ENCODE assay signal across 4 fruit fly cellular contexts in genomic region chr2L:7438505-7438904, dm6.
A peak's percentile ranks its signal among the peaks of the same experiment; 100 is the strongest.
TF ChIP-seq lines count a peak whose summit lies in the region.

No protein-coding gene starts in this region.

- no peak for TF ChIP-seq CTCF in whole organism, embryonic (GFP tag; optimal IDR thresholded peaks at IDR 0.05; lab: Kevin White, UChicago)

TF ChIP-seq in whole organism, adult, 20 proteins besides CTCF, POLR2A, EP300 and RAD21:
- TF ChIP-seq Crg-1 (GFP tag; optimal IDR thresholded peaks at IDR 0.05; lab: Kevin White, UChicago) = no peak
- no peak for TF ChIP-seq pad (GFP tag; optimal IDR thresholded peaks at IDR 0.05; lab: Kevin White, UChicago)
- TF ChIP-seq CG1620 (GFP tag; optimal IDR thresholded peaks at IDR 0.05; lab: Kevin White, UChicago) = no peak
- no peak for TF ChIP-seq ovo (GFP tag; optimal IDR thresholded peaks at IDR 0.05; lab: Kevin White, UChicago)
- TF ChIP-seq CG5204 (GFP tag; optimal IDR thresholded peaks at IDR 0.05; lab: Kevin White, UChicago) = no peak
- no peak for TF ChIP-seq toe (GFP tag; optimal IDR thresholded peaks at IDR 0.05; lab: Kevin White, UChicago)
- TF ChIP-seq kay (GFP tag; lab: Kevin White, UChicago; ENCODE audit: borderline replicate concordance) = no peak
- TF ChIP-seq Mnt (GFP tag; optimal IDR thresholded peaks at IDR 0.05; lab: Kevin White, UChicago) = no peak
- no peak for TF ChIP-seq cnc (optimal IDR thresholded peaks at IDR 0.05; lab: Kevin White, UChicago)
- TF ChIP-seq CG33017 (tag; optimal IDR thresholded peaks at IDR 0.05; lab: Kevin White, UChicago) = peak; percentile 36
- TF ChIP-seq CG11617 (GFP tag; optimal IDR thresholded peaks at IDR 0.05; lab: Kevin White, UChicago) = no peak
- peak; percentile 9 for TF ChIP-seq bab1 (GFP tag; optimal IDR thresholded peaks at IDR 0.05; lab: Kevin White, UChicago)
- TF ChIP-seq CG7045 (GFP tag; optimal IDR thresholded peaks at IDR 0.05; lab: Kevin White, UChicago) = no peak
- TF ChIP-seq Clk (GFP tag; optimal IDR thresholded peaks at IDR 0.05; lab: Kevin White, UChicago) = no peak
- no peak for TF ChIP-seq Hr96 (GFP tag; optimal IDR thresholded peaks at IDR 0.05; lab: Kevin White, UChicago)
- TF ChIP-seq tj (GFP tag; optimal IDR thresholded peaks at IDR 0.05; lab: Kevin White, UChicago) = peak; percentile 19
- TF ChIP-seq CG7101 (tag; optimal IDR thresholded peaks at IDR 0.05; lab: Kevin White, UChicago) = peak; percentile 2
- TF ChIP-seq CG14711 (tag; optimal IDR thresholded peaks at IDR 0.05; lab: Kevin White, UChicago) = no peak

TF ChIP-seq in whole organism, embryonic, 481 proteins besides CTCF, POLR2A, EP300 and RAD21:
- TF ChIP-seq CG7987 (GFP tag; optimal IDR thresholded peaks at IDR 0.05; lab: Kevin White, UChicago) (no peak), sens (GFP tag; lab: Kevin White, UChicago) (peak; percentile 60), Poxn (GFP tag; IDR thresholded peaks at IDR 0.05; lab: Robert Waterston, UW) (no peak), CG6791 (GFP tag; IDR thresholded peaks at IDR 0.05; lab: Robert Waterston, UW; ENCODE audit: partially characterized antibody) (no peak), Lhr (GFP tag; optimal IDR thresholded peaks at IDR 0.05; lab: Kevin White, UChicago) (no peak), fd96Cb (tag; optimal IDR thresholded peaks at IDR 0.05; lab: Kevin White, UChicago) (no peak), Trl (optimal IDR thresholded peaks at IDR 0.05; lab: Kevin White, UChicago) (no peak), Trl (GFP tag; optimal IDR thresholded peaks at IDR 0.05; lab: Kevin White, UChicago) (no peak), vvl (GFP tag; IDR thresholded peaks at IDR 0.05; lab: Robert Waterston, UW) (peak; percentile 78), CG31441 (GFP tag; IDR thresholded peaks at IDR 0.05; lab: Robert Waterston, UW) (0 out of 2 replicates have a peak, but pooled peaks have one; percentile 21), croc (GFP tag; conservative IDR thresholded peaks at IDR 0.05; lab: Robert Waterston, UW) (no peak), CG12155 (GFP tag; optimal IDR thresholded peaks at IDR 0.05; lab: Kevin White, UChicago) (no peak), CG8765 (GFP tag; IDR thresholded peaks at IDR 0.05; lab: Robert Waterston, UW) (no peak), Xrp1 (GFP tag; IDR thresholded peaks at IDR 0.05; lab: Robert Waterston, UW) (0 out of 2 replicates have a peak, but pooled peaks have one; percentile 20), Asciz (GFP tag; optimal IDR thresholded peaks at IDR 0.05; lab: Kevin White, UChicago) (no peak), CG14710 (tag; optimal IDR thresholded peaks at IDR 0.05; lab: Kevin White, UChicago) (no peak), gem (tag; optimal IDR thresholded peaks at IDR 0.05; lab: Kevin White, UChicago) (peak; percentile 19), CG11504 (tag; optimal IDR thresholded peaks at IDR 0.05; lab: Kevin White, UChicago) (peak; percentile 32), Ptx1 (GFP tag; IDR thresholded peaks at IDR 0.05; lab: Robert Waterston, UW) (no peak), grau (tag; optimal IDR thresholded peaks at IDR 0.05; lab: Kevin White, UChicago) (peak; percentile 50), Sox102F (GFP tag; optimal IDR thresholded peaks at IDR 0.05; lab: Kevin White, UChicago) (no peak), Med (GFP tag; lab: Kevin White, UChicago) (peak; percentile 60), stc (GFP tag; IDR thresholded peaks at IDR 0.05; lab: Robert Waterston, UW) (no peak), ATbp (GFP tag; optimal IDR thresholded peaks at IDR 0.05; lab: Kevin White, UChicago) (peak; percentile 14), Taf1 (GFP tag; IDR thresholded peaks at IDR 0.05; lab: Robert Waterston, UW) (no peak), jigr1 (GFP tag; IDR thresholded peaks at IDR 0.05; lab: Robert Waterston, UW) (no peak), CG9932 (GFP tag; IDR thresholded peaks at IDR 0.05; lab: Robert Waterston, UW) (no peak)

TF ChIP-seq in whole organism, prepupa, 60 proteins besides CTCF, POLR2A, EP300 and RAD21:
- no peak for TF ChIP-seq CG6792 (GFP tag; optimal IDR thresholded peaks at IDR 0.05; lab: Kevin White, UChicago)
- TF ChIP-seq CG15336 (GFP tag; IDR thresholded peaks at IDR 0.05; lab: Robert Waterston, UW) = 0 out of 2 replicates have a peak, but pooled peaks have one; percentile 16
- peak; percentile 19 for TF ChIP-seq CG32006 (GFP tag; optimal IDR thresholded peaks at IDR 0.05; lab: Kevin White, UChicago)
- no peak for TF ChIP-seq Ets96B (tag; optimal IDR thresholded peaks at IDR 0.05; lab: Kevin White, UChicago)
- no peak for TF ChIP-seq topi (GFP tag; optimal IDR thresholded peaks at IDR 0.05; lab: Kevin White, UChicago)
- TF ChIP-seq Eip78C (GFP tag; lab: Kevin White, UChicago) = peak; percentile 43
- TF ChIP-seq esn (GFP tag; optimal IDR thresholded peaks at IDR 0.05; lab: Kevin White, UChicago) = peak; percentile 8
- peak; percentile 34; the same call in 1 of the 3 replicates for TF ChIP-seq CG8119 (GFP tag; IDR thresholded peaks at IDR 0.05; lab: Robert Waterston, UW)
TF ChIP-seq in whole organism, prepupa: peak in this region for 5.

TF ChIP-seq in whole organism, pupa, 21 proteins besides CTCF, POLR2A, EP300 and RAD21:
- TF ChIP-seq rn (GFP tag; IDR thresholded peaks at IDR 0.05; lab: Robert Waterston, UW) (no peak), CG4496 (GFP tag; IDR thresholded peaks at IDR 0.05; lab: Robert Waterston, UW) (0 out of 3 replicates have a peak, but pooled peaks have one; percentile 39), Ets98B (GFP tag; IDR thresholded peaks at IDR 0.05; lab: Robert Waterston, UW) (0 out of 2 replicates have a peak, but pooled peaks have one; percentile 23)
